Fruit fly (Drosophila melanogaster) whole organism, embryonic: Measurements from ENCODE around the gene caps.
A peak's percentile ranks its signal among the peaks of the same experiment; 100 is the strongest.

Experiments used
- CG10147 ChIP-seq: fragments of 200-800 bp; sonication (Bioruptor generic); optimal IDR thresholded peaks from 2 replicates; lab custom pipeline; 2019; ENCODE audit warnings: missing biosample characterization, mild to moderate bottlenecking, missing genetic modification characterization, moderate library complexity
- CG10267 ChIP-seq: fragments of 200-800 bp; sonication (Bioruptor generic); optimal IDR thresholded peaks from 2 replicates; lab custom pipeline; 2018; ENCODE audit warnings: missing biosample characterization, mild to moderate bottlenecking, missing genetic modification characterization, moderate library complexity
- CG11695 ChIP-seq: fragments of 200-800 bp; sonication (Bioruptor generic); IDR thresholded peaks from 3 replicates; pipeline ENCODE4 v1.3.6; 2022; ENCODE audit warnings: missing biosample characterization, missing genetic modification characterization
- CG13287 ChIP-seq: fragments of 200-800 bp; sonication (Bioruptor generic); IDR thresholded peaks from 2 replicates; pipeline ENCODE4 v1.3.6; 2022; ENCODE audit warnings: missing biosample characterization, missing genetic modification characterization; ENCODE audit not compliant: partially characterized antibody
- CG13424 ChIP-seq: fragments of 200-800 bp; sonication (Bioruptor generic); optimal IDR thresholded peaks from 2 replicates; lab custom pipeline; 2019; ENCODE audit warnings: missing biosample characterization, mild to moderate bottlenecking, missing genetic modification characterization, moderate library complexity
- CG15269 ChIP-seq: fragments of 200-800 bp; sonication (Bioruptor generic); optimal IDR thresholded peaks from 2 replicates; lab custom pipeline; 2018; ENCODE audit warnings: missing biosample characterization, mild to moderate bottlenecking, missing genetic modification characterization, moderate library complexity
- CG15479 ChIP-seq: fragments of 200-800 bp; sonication (Bioruptor generic); optimal IDR thresholded peaks from 3 replicates; lab custom pipeline; 2019; ENCODE audit warnings: missing biosample characterization, mild to moderate bottlenecking, missing genetic modification characterization, moderate library complexity
- CG30431 ChIP-seq: fragments of 200-800 bp; sonication (Bioruptor generic); optimal IDR thresholded peaks from 2 replicates; lab custom pipeline; 2017; ENCODE audit warnings: missing biosample characterization, missing genetic modification characterization
- CG32532 ChIP-seq: fragments of 200-800 bp; sonication (Bioruptor generic); IDR thresholded peaks from 2 replicates; pipeline ENCODE4 v1.3.6; 2022; ENCODE audit warnings: missing biosample characterization, missing genetic modification characterization
- CG42726 ChIP-seq: fragments of 200-800 bp; sonication (Bioruptor generic); IDR thresholded peaks from 2 replicates; pipeline ENCODE4 v1.3.6; 2022; ENCODE audit warnings: missing biosample characterization, missing genetic modification characterization; ENCODE audit not compliant: partially characterized antibody
- CG5180 ChIP-seq: fragments of 200-800 bp; sonication (Bioruptor generic); optimal IDR thresholded peaks from 3 replicates; lab custom pipeline; 2017; ENCODE audit warnings: missing biosample characterization, missing genetic modification characterization, mild to moderate bottlenecking, moderate library complexity, missing genetic modification reagents
- CG6689 ChIP-seq: fragments of 200-800 bp; sonication (Bioruptor generic); IDR thresholded peaks from 2 replicates; pipeline ENCODE4 v1.3.6; 2022; ENCODE audit warnings: missing biosample characterization, missing genetic modification characterization
- CG7556 ChIP-seq: fragments of 200-800 bp; sonication (Bioruptor generic); optimal IDR thresholded peaks from 2 replicates; lab custom pipeline; 2017; ENCODE audit warnings: missing biosample characterization, mild to moderate bottlenecking, missing genetic modification characterization
- CG8924 ChIP-seq: fragments of 200-800 bp; optimal IDR thresholded peaks from 3 replicates; lab custom pipeline; 2019; ENCODE audit warnings: missing biosample characterization, mild to moderate bottlenecking, missing genetic modification characterization, moderate library complexity
- CG9727 ChIP-seq: fragments of 200-800 bp; sonication (Bioruptor generic); optimal IDR thresholded peaks from 3 replicates; lab custom pipeline; 2017; ENCODE audit warnings: missing biosample characterization, mild to moderate bottlenecking, missing genetic modification characterization
- D19A ChIP-seq: fragments of 200-800 bp; optimal IDR thresholded peaks from 3 replicates; lab custom pipeline; 2019; ENCODE audit warnings: missing biosample characterization, mild to moderate bottlenecking, missing genetic modification characterization, moderate library complexity
- Dek ChIP-seq: fragments of 200-800 bp; sonication (Bioruptor generic); optimal IDR thresholded peaks from 3 replicates; lab custom pipeline; 2019; ENCODE audit warnings: missing biosample characterization, mild to moderate bottlenecking, missing genetic modification characterization, moderate library complexity
- E2f1 ChIP-seq: fragments of 200-800 bp; sonication (Bioruptor generic); IDR thresholded peaks from 2 replicates; pipeline ENCODE4 v1.3.6; 2022; ENCODE audit warnings: missing biosample characterization, missing genetic modification characterization
- Fer3 ChIP-seq: fragments of 200-800 bp; sonication (Bioruptor generic); optimal IDR thresholded peaks from 2 replicates; lab custom pipeline; 2018; ENCODE audit warnings: missing biosample characterization, mild to moderate bottlenecking, missing genetic modification characterization, moderate library complexity
- Hey ChIP-seq: fragments of 200-800 bp; sonication (Bioruptor generic); optimal IDR thresholded peaks from 3 replicates; lab custom pipeline; 2018; ENCODE audit warnings: missing biosample characterization, mild to moderate bottlenecking, missing genetic modification characterization
- Hr51 ChIP-seq, 2 experiments: fragments of 200-800 bp; sonication (Bioruptor generic); optimal IDR thresholded peaks; 2 replicates in 1 of 2; 3 replicates in 1 of 2; lab custom pipeline; 2016 to 2018; ENCODE audit warnings: missing biosample characterization in 2 of 2, missing genetic modification characterization in 2 of 2, mild to moderate bottlenecking in 1 of 2, moderate library complexity in 1 of 2
- Hsf ChIP-seq: fragments of 200-800 bp; sonication (Bioruptor generic); optimal IDR thresholded peaks from 3 replicates; lab custom pipeline; 2016; ENCODE audit warnings: missing biosample characterization, missing genetic modification characterization
- Lpt ChIP-seq: fragments of >200 bp; optimal IDR thresholded peaks from 2 replicates; lab custom pipeline; 2018; ENCODE audit warnings: missing biosample characterization, missing genetic modification characterization
- Mes4 ChIP-seq: fragments of 200-800 bp; sonication (Bioruptor generic); optimal IDR thresholded peaks from 2 replicates; lab custom pipeline; 2016; ENCODE audit warnings: missing biosample characterization, missing genetic modification characterization
- Oli ChIP-seq: fragments of 200-800 bp; sonication (Bioruptor generic); optimal IDR thresholded peaks from 2 replicates; lab custom pipeline; 2018; ENCODE audit warnings: missing biosample characterization, mild to moderate bottlenecking, missing genetic modification characterization, moderate library complexity
- Sin3A ChIP-seq: fragments of >200 bp; optimal IDR thresholded peaks from 2 replicates; lab custom pipeline; 2018
- Sox102F ChIP-seq: fragments of 200-800 bp; sonication (Bioruptor generic); optimal IDR thresholded peaks from 2 replicates; lab custom pipeline; 2018; ENCODE audit warnings: missing biosample characterization, mild to moderate bottlenecking, missing genetic modification characterization, moderate library complexity
- Ssrp ChIP-seq: fragments of 200-800 bp; sonication (Bioruptor generic); optimal IDR thresholded peaks from 2 replicates; lab custom pipeline; 2018; ENCODE audit warnings: missing biosample characterization, mild to moderate bottlenecking, missing genetic modification characterization, moderate library complexity
- Tbp ChIP-seq: fragments of >200 bp; optimal IDR thresholded peaks from 2 replicates; lab custom pipeline; 2018; ENCODE audit warnings: missing biosample characterization, missing genetic modification characterization
- Trl ChIP-seq, 3 experiments: fragments of >200 bp in 2 of 3; fragments of 200-800 bp in 1 of 3; sonication (Bioruptor generic) in 1 of 3; optimal IDR thresholded peaks; 2 replicates in 1 of 3; 3 replicates in 2 of 3; lab custom pipeline; 2016 to 2017; ENCODE audit warnings: missing biosample characterization in 1 of 3, missing genetic modification characterization in 1 of 3
- al ChIP-seq: fragments of 200-800 bp; sonication (Bioruptor generic); IDR thresholded peaks from 2 replicates; pipeline ENCODE4 v1.3.6; 2022; ENCODE audit warnings: missing biosample characterization, missing genetic modification characterization
- bcd ChIP-seq: fragments of 200-800 bp; sonication (Bioruptor generic); optimal IDR thresholded peaks from 2 replicates; lab custom pipeline; 2017; ENCODE audit warnings: missing biosample characterization, mild to moderate bottlenecking, missing genetic modification characterization
- ci ChIP-seq: fragments of 200-800 bp; sonication (Bioruptor generic); IDR thresholded peaks from 3 replicates; pipeline ENCODE4 v1.3.6; 2022; ENCODE audit warnings: missing biosample characterization, missing genetic modification characterization
- corto ChIP-seq: fragments of 200-800 bp; sonication (Bioruptor generic); optimal IDR thresholded peaks from 2 replicates; lab custom pipeline; 2016; ENCODE audit warnings: missing biosample characterization, mild to moderate bottlenecking, missing genetic modification characterization, moderate library complexity
- dm ChIP-seq: fragments of 200-800 bp; sonication (Bioruptor generic); optimal IDR thresholded peaks from 3 replicates; lab custom pipeline; 2016; ENCODE audit warnings: missing biosample characterization, missing genetic modification characterization
- ewg ChIP-seq: fragments of 200-800 bp; sonication (Bioruptor generic); optimal IDR thresholded peaks from 3 replicates; lab custom pipeline; 2017; ENCODE audit warnings: mild to moderate bottlenecking, missing biosample characterization, missing genetic modification reagents, missing genetic modification characterization
- fd102C ChIP-seq: fragments of 200-800 bp; sonication (Bioruptor generic); optimal IDR thresholded peaks from 2 replicates; lab custom pipeline; 2018; ENCODE audit warnings: missing biosample characterization, mild to moderate bottlenecking, missing genetic modification characterization, moderate library complexity
- fd96Cb ChIP-seq: fragments of 200-800 bp; sonication (Bioruptor generic); optimal IDR thresholded peaks from 2 replicates; lab custom pipeline; 2018; ENCODE audit warnings: missing biosample characterization, mild to moderate bottlenecking, missing genetic modification characterization, moderate library complexity
- gfzf ChIP-seq: fragments of 200-800 bp; sonication (Bioruptor generic); optimal IDR thresholded peaks from 2 replicates; lab custom pipeline; 2016; ENCODE audit warnings: missing biosample characterization, mild to moderate bottlenecking, missing genetic modification characterization, moderate library complexity
- hb ChIP-seq: fragments of 200-800 bp; sonication (Bioruptor generic); IDR thresholded peaks from 3 replicates; pipeline ENCODE4 v1.3.6; 2022; ENCODE audit warnings: missing biosample characterization, missing genetic modification characterization; ENCODE audit not compliant: partially characterized antibody
- ind ChIP-seq: fragments of 200-800 bp; sonication (Bioruptor generic); optimal IDR thresholded peaks from 3 replicates; lab custom pipeline; 2016; ENCODE audit warnings: missing biosample characterization, missing genetic modification characterization
- lab ChIP-seq: fragments of 200-800 bp; sonication (Bioruptor generic); optimal IDR thresholded peaks from 3 replicates; lab custom pipeline; 2017; ENCODE audit warnings: missing biosample characterization, missing genetic modification characterization, mild to moderate bottlenecking, moderate library complexity, missing genetic modification reagents
- nmo ChIP-seq: fragments of 200-800 bp; sonication (Bioruptor generic); optimal IDR thresholded peaks from 2 replicates; lab custom pipeline; 2018; ENCODE audit warnings: missing biosample characterization, mild to moderate bottlenecking, missing genetic modification characterization, moderate library complexity
- otp ChIP-seq: fragments of 200-800 bp; sonication (Bioruptor generic); IDR thresholded peaks from 3 replicates; pipeline ENCODE4, ENCODE4 v1.3.6; 2022; ENCODE audit warnings: missing biosample characterization, missing genetic modification characterization
- pb ChIP-seq: fragments of 200-800 bp; sonication (Bioruptor generic); optimal IDR thresholded peaks from 3 replicates; lab custom pipeline; 2016; ENCODE audit warnings: missing biosample characterization, missing genetic modification characterization
- phol ChIP-seq: fragments of 200-800 bp; sonication (Bioruptor generic); optimal IDR thresholded peaks from 3 replicates; lab custom pipeline; 2018; ENCODE audit warnings: missing biosample characterization, mild to moderate bottlenecking, missing genetic modification characterization, moderate library complexity
- prd ChIP-seq, 3 experiments: fragments of >200 bp in 2 of 3; fragments of 200-800 bp in 1 of 3; sonication (Bioruptor generic) in 1 of 3; optimal IDR thresholded peaks in 2 of 3; IDR thresholded peaks in 1 of 3; 2 replicates in 2 of 3; 3 replicates in 1 of 3; pipeline versions ENCODE4 v1.3.6 to Lab custom; 2017 to 2022; ENCODE audit warnings: missing biosample characterization in 1 of 3, missing genetic modification characterization in 1 of 3
- tap ChIP-seq: fragments of 200-800 bp; optimal IDR thresholded peaks from 3 replicates; lab custom pipeline; 2019; ENCODE audit warnings: missing biosample characterization, mild to moderate bottlenecking, missing genetic modification characterization, moderate library complexity
- vvl ChIP-seq: fragments of 200-800 bp; sonication (Bioruptor generic); IDR thresholded peaks from 2 replicates; pipeline ENCODE4 v1.3.6; 2022; ENCODE audit warnings: missing biosample characterization, missing genetic modification characterization

The caps gene

dm6 chr3L:13237056-13237455, 8.6 kb downstream of the caps start (continued):
- TF ChIP-seq ewg, result no peak
- peak; percentile 5 for TF ChIP-seq ind (GFP tag; lab: Kevin White, UChicago)
- TF ChIP-seq prd (optimal IDR thresholded peaks at IDR 0.05; lab: Kevin White, UChicago), result no peak
- peak; percentile 37; the same call in 1 of the 3 replicates for TF ChIP-seq prd (GFP tag; IDR thresholded peaks at IDR 0.05; lab: Robert Waterston, UW)
- TF ChIP-seq CG6689, result no peak
- TF ChIP-seq tap (tag; lab: Kevin White, UChicago), result peak; percentile 22
- TF ChIP-seq hb (GFP tag; lab: Robert Waterston, UW), result no peak
- TF ChIP-seq Mes4 (GFP tag; lab: Kevin White, UChicago), result no peak
- TF ChIP-seq otp (GFP tag; lab: Robert Waterston, UW), result no peak
- no peak for TF ChIP-seq al (GFP tag; lab: Robert Waterston, UW)
- peak; percentile 44 for TF ChIP-seq CG7556 (GFP tag; lab: Kevin White, UChicago)
- peak; percentile 30 for TF ChIP-seq CG10267 (tag; lab: Kevin White, UChicago)
- no peak for TF ChIP-seq Sox102F (GFP tag; lab: Kevin White, UChicago)
- no peak for TF ChIP-seq Hey (tag; lab: Kevin White, UChicago)
- TF ChIP-seq Tbp, result no peak
- no peak for TF ChIP-seq corto (GFP tag; lab: Kevin White, UChicago)
- TF ChIP-seq CG42726, result no peak
- peak; percentile 42 for TF ChIP-seq phol (tag; lab: Kevin White, UChicago)
- TF ChIP-seq Trl (optimal IDR thresholded peaks at IDR 0.05; lab: Kevin White, UChicago), result peak; percentile 47 to 69
- no peak for TF ChIP-seq Trl (GFP tag; optimal IDR thresholded peaks at IDR 0.05; lab: Kevin White, UChicago)
- no peak for TF ChIP-seq CG32532 (GFP tag; lab: Robert Waterston, UW)
- peak; percentile 27 for TF ChIP-seq CG9727 (GFP tag; lab: Kevin White, UChicago)
- no peak for TF ChIP-seq CG15479 (GFP tag; lab: Kevin White, UChicago)
- TF ChIP-seq CG10147 (GFP tag; lab: Kevin White, UChicago), result peak; percentile 20
- TF ChIP-seq Lpt (GFP tag; lab: Kevin White, UChicago), result no peak
- no peak for TF ChIP-seq dm
- TF ChIP-seq E2f1 (GFP tag; lab: Robert Waterston, UW), result peak; percentile 41; the same call in 1 of the 2 replicates
- TF ChIP-seq gfzf (GFP tag; lab: Kevin White, UChicago), result no peak
- no peak for TF ChIP-seq pb (GFP tag; lab: Kevin White, UChicago)
- TF ChIP-seq CG13424 (tag; lab: Kevin White, UChicago), result peak; percentile 11
- TF ChIP-seq Hr51 (GFP tag; optimal IDR thresholded peaks at IDR 0.05; lab: Kevin White, UChicago), result peak in 1 of 2 experiments; percentile 28
- no peak for TF ChIP-seq fd102C
- TF ChIP-seq lab (GFP tag; lab: Kevin White, UChicago), result peak; percentile 42
- TF ChIP-seq CG30431 (GFP tag; lab: Kevin White, UChicago), result no peak
- no peak for TF ChIP-seq CG15269 (tag; lab: Kevin White, UChicago)
- peak; percentile 34 for TF ChIP-seq CG8924 (tag; lab: Kevin White, UChicago)
- no peak for TF ChIP-seq CG13287
- TF ChIP-seq Dek (tag; lab: Kevin White, UChicago), result no peak
- TF ChIP-seq bcd (GFP tag; lab: Kevin White, UChicago), result no peak
- no peak for TF ChIP-seq Hsf (GFP tag; lab: Kevin White, UChicago)
- peak; percentile 29 for TF ChIP-seq fd96Cb (tag; lab: Kevin White, UChicago)
- TF ChIP-seq CG11695 (GFP tag; lab: Robert Waterston, UW), result peak; percentile 85
- TF ChIP-seq vvl (GFP tag; lab: Robert Waterston, UW), result no peak
- TF ChIP-seq ci, result no peak
- no peak for TF ChIP-seq Oli (tag; lab: Kevin White, UChicago)
- TF ChIP-seq Ssrp (tag; lab: Kevin White, UChicago), result peak; percentile 31
- TF ChIP-seq CG5180, result no peak
- peak; percentile 60 for TF ChIP-seq nmo (GFP tag; lab: Kevin White, UChicago)
- no peak for TF ChIP-seq Fer3
- TF ChIP-seq D19A, result peak; percentile 52
- no peak for TF ChIP-seq Sin3A
